Worm (Caenorhabditis elegans): ENCODE data around the gene C09E8.1.
"Not testable (repeated sequence)": the region's sequence is repeated elsewhere in the genome, so short reads cannot be mapped to it uniquely, and the experiment has no call there.

ce11 chrII:593221-593620 lies 36.9 kb downstream of the C09E8.1 start, which contains the start of gene W08F4.1:
- not testable (repeated sequence) for TF ChIP-seq attf-6 (GFP tag; IDR thresholded peaks at IDR 0.05); dpl-1 (GFP tag; optimal IDR thresholded peaks at IDR 0.05); ztf-28 (GFP tag; IDR thresholded peaks at IDR 0.05); ama-1 (optimal IDR thresholded peaks at IDR 0.05); ama-1 (GFP tag; optimal IDR thresholded peaks at IDR 0.05); snpc-4 (GFP tag; optimal IDR thresholded peaks at IDR 0.05); snpc-4 (tag; optimal IDR thresholded peaks at IDR 0.05); hmg-1.2 (GFP tag; IDR thresholded peaks at IDR 0.05); ztf-22 (GFP tag; optimal IDR thresholded peaks at IDR 0.05); pha-4 (tag; optimal IDR thresholded peaks at IDR 0.05); unc-130 (GFP tag; optimal IDR thresholded peaks at IDR 0.05); Y56A3A.18 (GFP tag; IDR thresholded peaks at IDR 0.05); F22D6.2 (tag; optimal IDR thresholded peaks at IDR 0.05); unc-62 (GFP tag; optimal IDR thresholded peaks at IDR 0.05)

Data from whole organism, young adult.